Fruit fly (Drosophila melanogaster): Measurements from ENCODE around the gene Abd-B.

Abd-B gene

dm6 chr3R:16957759-16958536, 14.1 kb downstream of the Abd-B start (continued):
- TF ChIP-seq Usf (GFP tag; optimal IDR thresholded peaks at IDR 0.05) (peak; percentile 73), CG4854 (GFP tag; optimal IDR thresholded peaks at IDR 0.05) (no peak), cas (GFP tag; IDR thresholded peaks at IDR 0.05) (no peak), az2 (GFP tag; optimal IDR thresholded peaks at IDR 0.05) (peak; percentile 74), CG10979 (tag; optimal IDR thresholded peaks at IDR 0.05) (peak; percentile 91), da (GFP tag; optimal IDR thresholded peaks at IDR 0.05) (no peak), kah (GFP tag; optimal IDR thresholded peaks at IDR 0.05) (peak; percentile 48), CG2120 (GFP tag; optimal IDR thresholded peaks at IDR 0.05) (no peak), MTF-1 (GFP tag; optimal IDR thresholded peaks at IDR 0.05; ENCODE audit: borderline replicate concordance) (no peak), unc-4 (GFP tag; IDR thresholded peaks at IDR 0.05; ENCODE audit: partially characterized antibody) (no peak), CG3163 (GFP tag; optimal IDR thresholded peaks at IDR 0.05) (no peak), sob (GFP tag; IDR thresholded peaks at IDR 0.05) (peak; percentile 17; the same call in 1 of the 2 replicates), CG18476 (GFP tag; optimal IDR thresholded peaks at IDR 0.05) (peak; percentile 65), Rfx (GFP tag; IDR thresholded peaks at IDR 0.05) (peak; percentile 70), Atf-2 (GFP tag; optimal IDR thresholded peaks at IDR 0.05) (peak; percentile 15), Kr (GFP tag; optimal IDR thresholded peaks at IDR 0.05) (no peak), pnt (GFP tag; optimal IDR thresholded peaks at IDR 0.05) (no peak), Atf6 (GFP tag; IDR thresholded peaks at IDR 0.05) (no peak; the same call in 1 of the 2 replicates), bbx (GFP tag; IDR thresholded peaks at IDR 0.05; ENCODE audit: partially characterized antibody) (no peak), CG7357 (GFP tag; IDR thresholded peaks at IDR 0.05) (0 out of 3 replicates have a peak, but pooled peaks have one; percentile 24), CG13123 (GFP tag; optimal IDR thresholded peaks at IDR 0.05) (peak; percentile 57), HLH54F (GFP tag; optimal IDR thresholded peaks at IDR 0.05) (no peak), lov (optimal IDR thresholded peaks at IDR 0.05) (no peak), lov (GFP tag; IDR thresholded peaks at IDR 0.05) (0 out of 3 replicates have a peak, but pooled peaks have one; percentile 8), CG1792 (GFP tag; optimal IDR thresholded peaks at IDR 0.05) (no peak), CG9215 (GFP tag; IDR thresholded peaks at IDR 0.05) (peak; percentile 49), row (GFP tag; IDR thresholded peaks at IDR 0.05) (peak; percentile 89), bowl (GFP tag; IDR thresholded peaks at IDR 0.05) (no peak), B-H1 (GFP tag; IDR thresholded peaks at IDR 0.05) (no peak; the same call in 2 of the 3 replicates), CG34422 (GFP tag; IDR thresholded peaks at IDR 0.05) (no peak), tx (GFP tag; optimal IDR thresholded peaks at IDR 0.05) (no peak), sc (optimal IDR thresholded peaks at IDR 0.05) (no peak), sc (GFP tag; optimal IDR thresholded peaks at IDR 0.05) (peak; percentile 81), CG18599 (GFP tag; optimal IDR thresholded peaks at IDR 0.05) (peak; percentile 84), CG3847 (GFP tag; IDR thresholded peaks at IDR 0.05) (peak; percentile 54), CG6654 (GFP tag; optimal IDR thresholded peaks at IDR 0.05) (peak; percentile 66), HLH3B (GFP tag; IDR thresholded peaks at IDR 0.05) (peak; percentile 68), CG6689 (GFP tag; IDR thresholded peaks at IDR 0.05) (peak; percentile 75), Aef1 (GFP tag; IDR thresholded peaks at IDR 0.05) (peak; percentile 26; the same call in 2 of the 3 replicates), CG8281 (tag; optimal IDR thresholded peaks at IDR 0.05) (peak; percentile 56), CG17328 (GFP tag; IDR thresholded peaks at IDR 0.05) (peak; percentile 64), Taf1 (GFP tag; IDR thresholded peaks at IDR 0.05) (no peak), ash1 (GFP tag; optimal IDR thresholded peaks at IDR 0.05) (no peak), CkIIα-i1 (GFP tag; IDR thresholded peaks at IDR 0.05) (no peak), nerfin-2 (GFP tag; IDR thresholded peaks at IDR 0.05; ENCODE audit: partially characterized antibody) (no peak), CG9609 (GFP tag; optimal IDR thresholded peaks at IDR 0.05) (no peak), crol (GFP tag; IDR thresholded peaks at IDR 0.05) (0 out of 2 replicates have a peak, but pooled peaks have one; percentile 21), YL-1 (GFP tag; optimal IDR thresholded peaks at IDR 0.05) (peak; percentile 48), gcm2 (GFP tag; optimal IDR thresholded peaks at IDR 0.05) (no peak), Hand (GFP tag; optimal IDR thresholded peaks at IDR 0.05) (peak; percentile 74), slou (GFP tag; optimal IDR thresholded peaks at IDR 0.05) (no peak)

Measured in whole organism, embryonic.